Worm (Caenorhabditis elegans) whole organism, mixed stage, embryonic: Measurements from ENCODE around the gene fbxc-32.

ENCODE experiments used
- M03D4.4 ChIP-seq: sonication (generic microtip); optimal IDR thresholded peaks from 2 replicates; lab custom pipeline; 2017; ENCODE audit warnings: mild to moderate bottlenecking, missing genetic modification characterization, missing compliant biosample characterization
- bed-3 ChIP-seq: fragments of 200-800 bp; sonication (Bioruptor generic); optimal IDR thresholded peaks from 3 replicates; lab custom pipeline; 2018; ENCODE audit warnings: mild to moderate bottlenecking, missing genetic modification characterization, moderate library complexity, missing compliant biosample characterization
- blmp-1 ChIP-seq: fragments of 150-350 bp; optimal IDR thresholded peaks from 2 replicates; lab custom pipeline; 2014; ENCODE audit warnings: missing biosample characterization, missing genetic modification characterization
- ceh-39 ChIP-seq: fragments of 150-350 bp; optimal IDR thresholded peaks from 2 replicates; lab custom pipeline; 2014; ENCODE audit warnings: missing biosample characterization, missing genetic modification characterization
- ceh-43 ChIP-seq: fragments of 200-800 bp; sonication (Bioruptor generic); optimal IDR thresholded peaks from 2 replicates; lab custom pipeline; 2018; ENCODE audit warnings: mild to moderate bottlenecking, missing genetic modification characterization, moderate library complexity, missing compliant biosample characterization
- ceh-83 ChIP-seq: fragments of 200-800 bp; sonication (Bioruptor generic); optimal IDR thresholded peaks from 2 replicates; lab custom pipeline; 2018; ENCODE audit warnings: mild to moderate bottlenecking, missing genetic modification characterization, missing compliant biosample characterization
- ces-1 ChIP-seq: fragments of 150-350 bp; optimal IDR thresholded peaks from 2 replicates; lab custom pipeline; 2014; ENCODE audit warnings: missing biosample characterization, missing genetic modification reagents, missing genetic modification characterization
- cnd-1 ChIP-seq: fragments of 200-800 bp; sonication (Bioruptor generic); optimal IDR thresholded peaks from 2 replicates; lab custom pipeline; 2018; ENCODE audit warnings: mild to moderate bottlenecking, missing genetic modification characterization, missing compliant biosample characterization
- drap-1 ChIP-seq: fragments of 200-800 bp; sonication (Bioruptor generic); optimal IDR thresholded peaks from 3 replicates; lab custom pipeline; 2018; ENCODE audit warnings: mild to moderate bottlenecking, missing genetic modification characterization, missing compliant biosample characterization
- elt-1 ChIP-seq: sonication (generic microtip); optimal IDR thresholded peaks from 2 replicates; lab custom pipeline; 2017; ENCODE audit warnings: missing genetic modification characterization, mild to moderate bottlenecking, missing compliant biosample characterization, antibody characterized with exemption, moderate library complexity, borderline replicate concordance; ENCODE audit not compliant: insufficient read depth
- elt-3 ChIP-seq: fragments of 150-350 bp; optimal IDR thresholded peaks from 2 replicates; lab custom pipeline; 2014; ENCODE audit warnings: missing biosample characterization, missing genetic modification characterization
- ham-2 ChIP-seq: fragments of 200-800 bp; sonication (Bioruptor generic); optimal IDR thresholded peaks from 2 replicates; lab custom pipeline; 2018; ENCODE audit warnings: mild to moderate bottlenecking, missing genetic modification characterization, missing compliant biosample characterization
- hlh-1 ChIP-seq: fragments of 150-350 bp; optimal IDR thresholded peaks from 2 replicates; lab custom pipeline; 2014; ENCODE audit warnings: missing biosample characterization, missing genetic modification reagents, missing genetic modification characterization
- lin-13 ChIP-seq: fragments of 150-350 bp; optimal IDR thresholded peaks from 2 replicates; lab custom pipeline; 2014; ENCODE audit warnings: missing biosample characterization, missing genetic modification characterization
- lin-32 ChIP-seq: fragments of 200-800 bp; sonication (Bioruptor generic); optimal IDR thresholded peaks from 2 replicates; lab custom pipeline; 2018; ENCODE audit warnings: mild to moderate bottlenecking, missing genetic modification characterization, missing compliant biosample characterization
- lsy-2 ChIP-seq: fragments of 150-350 bp; optimal IDR thresholded peaks from 2 replicates; lab custom pipeline; 2014; ENCODE audit warnings: missing biosample characterization, missing genetic modification characterization
- mab-5 ChIP-seq: fragments of 150-350 bp; optimal IDR thresholded peaks from 2 replicates; lab custom pipeline; 2014; ENCODE audit warnings: missing biosample characterization, missing genetic modification characterization
- mep-1 ChIP-seq: fragments of 150-350 bp; optimal IDR thresholded peaks from 2 replicates; lab custom pipeline; 2017; ENCODE audit warnings: missing biosample characterization, missing genetic modification reagents, missing genetic modification characterization, inconsistent platforms
- mls-2 ChIP-seq: sonication (generic microtip); optimal IDR thresholded peaks from 2 replicates; lab custom pipeline; 2016; ENCODE audit warnings: mild to moderate bottlenecking, missing genetic modification characterization, moderate library complexity, missing compliant biosample characterization
- nhr-12 ChIP-seq: fragments of 150-350 bp; optimal IDR thresholded peaks from 2 replicates; lab custom pipeline; 2014; ENCODE audit warnings: missing biosample characterization, missing genetic modification characterization
- nhr-2 ChIP-seq: fragments of 150-350 bp; optimal IDR thresholded peaks from 2 replicates; lab custom pipeline; 2014; ENCODE audit warnings: missing biosample characterization, missing genetic modification characterization
- nhr-28 ChIP-seq: fragments of 150-350 bp; optimal IDR thresholded peaks from 2 replicates; lab custom pipeline; 2014; ENCODE audit warnings: missing biosample characterization, missing genetic modification characterization
- nhr-76 ChIP-seq: sonication (generic microtip); optimal IDR thresholded peaks from 2 replicates; lab custom pipeline; 2017; ENCODE audit warnings: missing biosample characterization, missing genetic modification characterization
- pha-4 ChIP-seq: fragments of 150-350 bp; optimal IDR thresholded peaks from 2 replicates; lab custom pipeline; 2018; ENCODE audit warnings: missing biosample characterization, missing genetic modification reagents, missing genetic modification characterization
- sem-2 ChIP-seq: fragments of 200-800 bp; sonication (Bioruptor generic); optimal IDR thresholded peaks from 2 replicates; lab custom pipeline; 2018; ENCODE audit warnings: mild to moderate bottlenecking, missing genetic modification characterization, missing compliant biosample characterization
- snpc-4 ChIP-seq: fragments of 150-350 bp; optimal IDR thresholded peaks from 2 replicates; lab custom pipeline; 2014; ENCODE audit warnings: missing biosample characterization, missing genetic modification characterization
- sptf-1 ChIP-seq: sonication (generic microtip); optimal IDR thresholded peaks from 2 replicates; lab custom pipeline; 2017; ENCODE audit warnings: mild to moderate bottlenecking, missing genetic modification characterization, moderate library complexity, missing compliant biosample characterization
- unc-120 ChIP-seq: sonication (generic microtip); optimal IDR thresholded peaks from 2 replicates; lab custom pipeline; 2017; ENCODE audit warnings: missing genetic modification characterization, missing compliant biosample characterization; ENCODE audit not compliant: poor library complexity, severe bottlenecking
- unc-39 ChIP-seq: fragments of 150-350 bp; optimal IDR thresholded peaks from 2 replicates; lab custom pipeline; 2014; ENCODE audit warnings: missing biosample characterization, missing genetic modification characterization
- unc-62 ChIP-seq: fragments of 150-350 bp; optimal IDR thresholded peaks from 2 replicates; lab custom pipeline; 2014; ENCODE audit warnings: missing biosample characterization, missing genetic modification reagents, missing genetic modification characterization
- zip-8 ChIP-seq: fragments of 150-350 bp; optimal IDR thresholded peaks from 2 replicates; lab custom pipeline; 2014; ENCODE audit warnings: missing biosample characterization, missing genetic modification characterization
- ztf-11 ChIP-seq: fragments of 150-350 bp; optimal IDR thresholded peaks from 2 replicates; lab custom pipeline; 2014; ENCODE audit warnings: missing biosample characterization, missing genetic modification characterization

Gene fbxc-32

DNA sequence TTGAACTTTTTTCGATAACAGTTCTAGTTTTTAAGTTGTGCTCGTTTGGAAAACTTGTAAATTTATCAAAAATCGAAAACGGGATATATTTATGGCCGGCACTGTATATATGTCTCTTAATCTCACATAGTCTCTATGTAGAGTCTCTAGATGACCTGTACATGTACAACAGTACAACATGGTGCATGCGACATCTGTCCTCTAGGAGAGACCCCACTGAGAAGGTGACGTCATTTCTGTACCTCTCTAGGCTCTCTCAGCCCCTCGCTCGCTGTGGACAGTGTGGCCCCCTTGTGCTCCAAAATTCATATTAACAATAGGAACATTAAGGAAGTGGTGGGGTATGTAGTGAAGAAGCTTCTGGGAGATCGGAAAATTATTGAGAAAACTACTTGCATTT is 10.7 kb downstream of the fbxc-32 start:
- TF ChIP-seq lin-32 (GFP tag; lab: Kevin White, UChicago), result peak; percentile 46
- TF ChIP-seq zip-8 (tag; lab: Kevin White, UChicago), result peak; percentile 64
- TF ChIP-seq nhr-2 (tag; lab: Kevin White, UChicago), result peak; percentile 90
- no peak for TF ChIP-seq lin-13
- TF ChIP-seq cnd-1 (tag; lab: Kevin White, UChicago), result peak; percentile 71
- no peak for TF ChIP-seq ztf-11 (tag; lab: Kevin White, UChicago)

DNA sequence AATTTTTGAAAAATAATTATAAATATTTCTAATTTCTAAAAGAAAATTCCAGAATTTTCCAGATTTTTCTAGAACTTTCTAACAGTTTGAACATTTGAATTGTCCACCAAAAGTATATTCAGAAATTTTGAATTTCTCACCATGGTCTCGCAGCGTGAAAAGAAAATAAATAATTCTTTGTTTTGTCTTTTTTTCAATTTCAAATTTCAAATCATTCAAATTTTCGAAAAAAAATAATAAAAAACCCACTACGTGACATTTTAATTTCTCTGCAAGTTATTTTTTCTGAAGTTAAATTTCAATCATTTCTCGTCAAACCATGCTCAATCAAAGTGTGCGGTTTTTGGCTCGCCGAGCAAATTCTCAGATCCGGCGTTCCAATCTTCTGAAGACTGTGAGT is 15.3 kb downstream of the fbxc-32 start, which contains the start of gene acs-15:
Gene acs-15 (plus strand): TSS at position 301 of the 400 bp plus-strand sequence.
- TF ChIP-seq bed-3, result no peak
- TF ChIP-seq nhr-76 (tag; lab: Kevin White, UChicago), result no peak
- TF ChIP-seq ces-1, result no peak
- TF ChIP-seq mls-2, result no peak
- TF ChIP-seq M03D4.4 (tag; lab: Kevin White, UChicago), result no peak
- TF ChIP-seq nhr-2 (tag; lab: Kevin White, UChicago), result no peak
- no peak for TF ChIP-seq ceh-83 (GFP tag; lab: Kevin White, UChicago)
- TF ChIP-seq hlh-1, result no peak
- TF ChIP-seq ztf-11 (tag; lab: Kevin White, UChicago), result no peak
- no peak for TF ChIP-seq blmp-1 (tag; lab: Kevin White, UChicago)
- TF ChIP-seq drap-1 (GFP tag; lab: Kevin White, UChicago), result no peak
- TF ChIP-seq unc-39 (tag; lab: Kevin White, UChicago), result no peak
- no peak for TF ChIP-seq lsy-2
- no peak for TF ChIP-seq ham-2
- no peak for TF ChIP-seq ceh-39 (tag; lab: Kevin White, UChicago)
- no peak for TF ChIP-seq mep-1
- no peak for TF ChIP-seq pha-4 (tag; lab: Kevin White, UChicago)
- TF ChIP-seq snpc-4 (tag; lab: Kevin White, UChicago), result no peak
- no peak for TF ChIP-seq elt-1
- no peak for TF ChIP-seq nhr-28 (tag; lab: Kevin White, UChicago)

DNA sequence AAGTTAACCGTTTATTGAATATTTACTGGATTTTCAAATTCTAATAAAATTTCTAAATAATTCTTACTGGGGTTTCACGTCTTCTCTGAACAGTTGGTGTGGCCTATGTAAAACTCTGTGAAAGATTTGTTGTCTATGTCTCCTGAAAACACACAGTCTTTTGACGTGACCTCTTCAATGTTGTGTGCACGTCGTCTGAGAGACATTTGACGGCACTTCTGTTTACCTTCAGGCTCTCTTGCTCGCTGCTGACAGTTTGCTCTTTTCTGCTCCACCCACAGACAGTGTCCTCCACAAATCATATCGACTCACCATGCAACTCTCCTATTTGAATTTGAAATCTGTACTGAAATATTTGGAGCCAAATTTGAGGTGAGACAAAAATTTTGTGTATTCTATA is 17.1 kb downstream of the fbxc-32 start, which contains the start of gene fbxc-34:
Gene fbxc-34 (plus strand): TSS at position 301 of the 400 bp plus-strand sequence.
- TF ChIP-seq hlh-1, result peak; percentile 33

- TF ChIP-seq nhr-76 (tag; lab: Kevin White, UChicago) (no peak), nhr-12 (tag; lab: Kevin White, UChicago) (no peak), mls-2 (no peak), pha-4 (tag; lab: Kevin White, UChicago) (no peak), lin-13 (no peak), sem-2 (GFP tag; lab: Kevin White, UChicago) (no peak), drap-1 (GFP tag; lab: Kevin White, UChicago) (no peak), ham-2 (no peak), ztf-11 (tag; lab: Kevin White, UChicago) (no peak), blmp-1 (tag; lab: Kevin White, UChicago) (no peak), nhr-28 (tag; lab: Kevin White, UChicago) (no peak), mab-5 (tag; lab: Kevin White, UChicago) (no peak), sptf-1 (tag; lab: Kevin White, UChicago) (no peak), snpc-4 (tag; lab: Kevin White, UChicago) (no peak), unc-120 (tag; lab: Kevin White, UChicago) (no peak)
Observed at ce11 chrII:927331-927730, 20.7 kb downstream of the fbxc-32 start, which contains the start of gene R07C3.13. R07C3.13 (minus strand) TSS chrII:927431.

ce11 chrII:923521-923920 is 24.5 kb downstream of the fbxc-32 start, which contains the start of gene fbxc-28:
fbxc-28 (plus strand) TSS chrII:923821.
- TF ChIP-seq nhr-28 (tag; lab: Kevin White, UChicago) (no peak), lsy-2 (no peak), mls-2 (no peak), ztf-11 (tag; lab: Kevin White, UChicago) (no peak), nhr-12 (tag; lab: Kevin White, UChicago) (no peak), ceh-39 (tag; lab: Kevin White, UChicago) (no peak), ces-1 (no peak), ceh-43 (GFP tag; lab: Kevin White, UChicago) (no peak), M03D4.4 (tag; lab: Kevin White, UChicago) (no peak), zip-8 (tag; lab: Kevin White, UChicago) (no peak), unc-39 (tag; lab: Kevin White, UChicago) (no peak), elt-3 (tag; lab: Kevin White, UChicago) (no peak), lin-13 (no peak), nhr-2 (tag; lab: Kevin White, UChicago) (no peak), nhr-76 (tag; lab: Kevin White, UChicago) (no peak), lin-32 (GFP tag; lab: Kevin White, UChicago) (no peak), unc-62 (no peak), sptf-1 (tag; lab: Kevin White, UChicago) (no peak), mep-1 (no peak)
